Worm (Caenorhabditis elegans) whole organism, L4 larva: ENCODE measurements around the gene sri-50.
"Not testable (repeated sequence)": the region's sequence is repeated elsewhere in the genome, so short reads cannot be mapped to it uniquely, and the experiment has no call there.

Source experiments
- F49E8.2 ChIP-seq: sonication (generic microtip); optimal IDR thresholded peaks from 2 replicates; lab custom pipeline; 2016; ENCODE audit warnings: missing compliant biosample characterization, mild to moderate bottlenecking, missing genetic modification characterization, borderline replicate concordance
- T20F7.1 ChIP-seq: fragments of 200-800 bp; sonication (Bioruptor generic); optimal IDR thresholded peaks from 2 replicates; lab custom pipeline; 2018; ENCODE audit warnings: mild to moderate bottlenecking, missing genetic modification characterization, missing compliant biosample characterization
- ZK546.5 ChIP-seq, 2 experiments: sonication (generic microtip); optimal IDR thresholded peaks; 2 replicates each; lab custom pipeline; 2017; ENCODE audit warnings: missing biosample characterization in 2 of 2, missing genetic modification characterization in 2 of 2
- aha-1 ChIP-seq: fragments of 150-350 bp; peaks from one replicate; lab custom pipeline; 2014; ENCODE audit warnings: missing biosample characterization, missing genetic modification characterization
- aly-2 ChIP-seq: sonication (generic microtip); optimal IDR thresholded peaks from 2 replicates; lab custom pipeline; 2018; ENCODE audit warnings: missing biosample characterization, missing genetic modification characterization
- attf-4 ChIP-seq: sonication (generic microtip); optimal IDR thresholded peaks from 3 replicates; lab custom pipeline; 2017; ENCODE audit warnings: missing biosample characterization, missing genetic modification characterization
- ceh-20 ChIP-seq: fragments of 200-800 bp; sonication (Bioruptor generic); IDR thresholded peaks from 2 replicates; pipeline ENCODE4 v1.3.6; 2022; ENCODE audit warnings: missing genetic modification reagents, missing genetic modification characterization, missing compliant biosample characterization
- daf-16 ChIP-seq, 3 experiments: sonication (generic microtip); optimal IDR thresholded peaks; 2 replicates each; lab custom pipeline; 2016 to 2017; ENCODE audit warnings: missing genetic modification characterization in 3 of 3, missing genetic modification reagents in 3 of 3, mild to moderate bottlenecking in 2 of 3, missing compliant biosample characterization in 2 of 3, missing biosample characterization in 1 of 3, moderate library complexity in 1 of 3
- daf-8 ChIP-seq: fragments of 200-800 bp; sonication (Bioruptor generic); IDR thresholded peaks from 2 replicates; pipeline ENCODE4 v1.3.6; 2022; ENCODE audit warnings: missing genetic modification characterization, missing compliant biosample characterization
- dmd-6 ChIP-seq: fragments of 200-800 bp; sonication (Bioruptor generic); IDR thresholded peaks from 2 replicates; pipeline ENCODE4 v1.3.6; 2022; ENCODE audit warnings: missing genetic modification reagents, missing genetic modification characterization, missing compliant biosample characterization
- dmd-8 ChIP-seq: fragments of 200-800 bp; sonication (Bioruptor generic); IDR thresholded peaks from 2 replicates; pipeline ENCODE4 v1.3.6; 2022; ENCODE audit warnings: missing genetic modification characterization, missing compliant biosample characterization
- dmd-9 ChIP-seq: fragments of 200-800 bp; sonication (Bioruptor generic); IDR thresholded peaks from 2 replicates; pipeline ENCODE4 v1.3.6; 2022; ENCODE audit warnings: missing genetic modification reagents, missing genetic modification characterization, missing compliant biosample characterization
- duxl-1 ChIP-seq: sonication (generic microtip); optimal IDR thresholded peaks from 2 replicates; lab custom pipeline; 2016; ENCODE audit warnings: mild to moderate bottlenecking, missing genetic modification characterization, moderate library complexity, missing compliant biosample characterization; ENCODE audit not compliant: poor library complexity
- egl-43 ChIP-seq: fragments of 200-800 bp; sonication (Bioruptor generic); IDR thresholded peaks from 2 replicates; pipeline ENCODE4 v1.3.6; 2022; ENCODE audit warnings: missing genetic modification reagents, missing genetic modification characterization, missing compliant biosample characterization
- fos-1 ChIP-seq: fragments of 150-350 bp; optimal IDR thresholded peaks from 2 replicates; lab custom pipeline; 2014; ENCODE audit warnings: missing biosample characterization, missing genetic modification characterization
- gei-8 ChIP-seq: fragments of 200-800 bp; sonication (Bioruptor generic); optimal IDR thresholded peaks from 2 replicates; lab custom pipeline; 2018; ENCODE audit warnings: mild to moderate bottlenecking, missing genetic modification characterization, missing compliant biosample characterization
- hif-1 ChIP-seq, 2 experiments: sonication (generic microtip); optimal IDR thresholded peaks; 2 replicates each; lab custom pipeline; 2016 to 2017; ENCODE audit warnings: missing compliant biosample characterization in 2 of 2, missing genetic modification characterization in 2 of 2, missing genetic modification reagents in 2 of 2, missing genotype in 2 of 2, mild to moderate bottlenecking in 1 of 2
- jun-1 ChIP-seq: fragments of 150-350 bp; optimal IDR thresholded peaks from 2 replicates; lab custom pipeline; 2014; ENCODE audit warnings: missing biosample characterization, missing genetic modification reagents, missing genetic modification characterization
- lin-13 ChIP-seq: fragments of 150-350 bp; optimal IDR thresholded peaks from 2 replicates; lab custom pipeline; 2014; ENCODE audit warnings: missing biosample characterization, missing genetic modification reagents, missing genetic modification characterization
- madf-5 ChIP-seq, 2 experiments: fragments of 200-800 bp; sonication (Bioruptor generic); IDR thresholded peaks; 2 replicates each; pipeline ENCODE4 v1.3.6; 2022; ENCODE audit warnings: missing compliant biosample characterization in 2 of 2, missing genetic modification characterization in 2 of 2
- madf-9 ChIP-seq: fragments of 200-800 bp; sonication (Bioruptor generic); conservative IDR thresholded peaks from 2 replicates; pipeline ENCODE4 v1.3.6; 2022; ENCODE audit warnings: missing genetic modification reagents, missing genetic modification characterization, missing compliant biosample characterization
- mxl-2 ChIP-seq: fragments of 200-800 bp; sonication (Bioruptor generic); conservative IDR thresholded peaks from 2 replicates; pipeline ENCODE4 v1.3.6; 2022; ENCODE audit warnings: missing genetic modification reagents, missing genetic modification characterization, missing compliant biosample characterization
- mxl-3 ChIP-seq: fragments of 200-800 bp; sonication (Bioruptor generic); optimal IDR thresholded peaks from 2 replicates; lab custom pipeline; 2018; ENCODE audit warnings: mild to moderate bottlenecking, missing genetic modification characterization, missing compliant biosample characterization
- nhr-11 ChIP-seq: fragments of 150-350 bp; optimal IDR thresholded peaks from 2 replicates; lab custom pipeline; 2014; ENCODE audit warnings: missing biosample characterization, missing genetic modification characterization
- nhr-28 ChIP-seq: fragments of 150-350 bp; optimal IDR thresholded peaks from 2 replicates; lab custom pipeline; 2014; ENCODE audit warnings: missing biosample characterization, missing genetic modification characterization
- nhr-41 ChIP-seq: fragments of 200-800 bp; sonication (Bioruptor generic); IDR thresholded peaks from 2 replicates; pipeline ENCODE4 v1.3.6; 2022; ENCODE audit warnings: missing genetic modification reagents, missing genetic modification characterization, missing compliant biosample characterization
- nhr-42 ChIP-seq: fragments of 200-800 bp; sonication (Bioruptor generic); IDR thresholded peaks from 2 replicates; pipeline ENCODE4 v1.3.6; 2022; ENCODE audit warnings: missing genetic modification characterization, missing compliant biosample characterization
- nhr-6 ChIP-seq: fragments of 150-350 bp; optimal IDR thresholded peaks from 2 replicates; lab custom pipeline; 2014; ENCODE audit warnings: missing biosample characterization, missing genetic modification characterization
- nhr-76 ChIP-seq: fragments of 150-350 bp; optimal IDR thresholded peaks from 2 replicates; lab custom pipeline; 2014; ENCODE audit warnings: missing biosample characterization, missing genetic modification characterization
- nhr-77 ChIP-seq: fragments of 150-350 bp; optimal IDR thresholded peaks from 2 replicates; lab custom pipeline; 2014; ENCODE audit warnings: missing biosample characterization, missing genetic modification characterization
- php-3 ChIP-seq: fragments of 200-800 bp; sonication (Bioruptor generic); IDR thresholded peaks from 2 replicates; pipeline ENCODE4 v1.3.6; 2022; ENCODE audit warnings: missing genetic modification reagents, missing genetic modification characterization, missing compliant biosample characterization
- pqm-1 ChIP-seq: sonication (generic microtip); optimal IDR thresholded peaks from 2 replicates; lab custom pipeline; 2017; ENCODE audit warnings: missing biosample characterization, missing genetic modification characterization
- set-16 ChIP-seq: fragments of 200-800 bp; sonication (Bioruptor generic); IDR thresholded peaks from 2 replicates; pipeline ENCODE4 v1.3.6; 2022; ENCODE audit warnings: missing genetic modification reagents, missing genetic modification characterization, missing compliant biosample characterization
- skn-1 ChIP-seq: fragments of 150-350 bp; optimal IDR thresholded peaks from 2 replicates; lab custom pipeline; 2014; ENCODE audit warnings: missing biosample characterization, missing genetic modification characterization
- unc-62 ChIP-seq, 3 experiments: fragments of 150-350 bp in 1 of 3; sonication (generic microtip); optimal IDR thresholded peaks in 2 of 3; peaks in 1 of 3; 1 replicate in 1 of 3; 2 replicates in 2 of 3; lab custom pipeline; 2014 to 2017; ENCODE audit warnings: missing biosample characterization in 3 of 3, missing genetic modification characterization in 3 of 3, missing genetic modification reagents in 3 of 3, missing genotype in 1 of 3
- vab-7 ChIP-seq: fragments of 200-800 bp; sonication (Bioruptor generic); IDR thresholded peaks from 2 replicates; pipeline ENCODE4 v1.3.6; 2022; ENCODE audit warnings: missing genetic modification reagents, missing genetic modification characterization, missing compliant biosample characterization
- zip-2 ChIP-seq: fragments of 150-350 bp; optimal IDR thresholded peaks from 2 replicates; lab custom pipeline; 2014; ENCODE audit warnings: missing biosample characterization, missing genetic modification characterization
- ztf-11 ChIP-seq: fragments of 150-350 bp; optimal IDR thresholded peaks from 2 replicates; lab custom pipeline; 2014; ENCODE audit warnings: missing biosample characterization, missing genetic modification characterization

The sri-50 gene

DNA sequence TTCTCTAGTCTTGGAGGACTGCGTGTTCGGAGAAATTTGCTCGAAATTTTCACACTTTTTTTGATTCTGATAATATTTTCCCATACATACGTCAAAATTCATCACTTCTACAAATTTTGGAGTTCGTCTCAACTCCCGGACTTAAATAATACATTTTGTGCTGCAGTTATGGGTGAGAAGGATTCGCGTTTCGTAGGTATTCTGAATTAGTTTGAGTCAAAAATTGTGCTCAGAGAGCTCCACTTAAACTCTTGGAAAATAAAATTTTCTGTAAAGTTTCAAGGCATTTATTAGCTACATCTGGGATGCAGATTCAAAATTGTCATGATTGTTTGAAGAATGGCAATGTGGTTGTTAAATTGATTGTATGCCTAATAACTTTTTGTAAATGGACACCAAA lies 10.4 kb downstream of the sri-50 start, which contains the start of gene ZC239.4:
Gene ZC239.4 (plus strand): TSS at position 301 of the 400 bp plus-strand sequence.
- TF ChIP-seq T20F7.1 (no peak), nhr-42 (GFP tag; lab: Robert Waterston, UW) (no peak), nhr-76 (tag; lab: Kevin White, UChicago) (no peak), lin-13 (GFP tag; lab: Kevin White, UChicago) (no peak), dmd-6 (GFP tag; lab: Robert Waterston, UW) (no peak), skn-1 (no peak), F49E8.2 (tag; lab: Kevin White, UChicago) (no peak), duxl-1 (tag; lab: Kevin White, UChicago) (no peak), daf-8 (GFP tag; lab: Robert Waterston, UW) (no peak), zip-2 (no peak), madf-9 (GFP tag; lab: Robert Waterston, UW) (no peak), ceh-20 (GFP tag; lab: Robert Waterston, UW) (no peak), attf-4 (tag; lab: Kevin White, UChicago) (no peak), dmd-9 (no peak), hif-1 (tag; optimal IDR thresholded peaks at IDR 0.05; lab: Kevin White, UChicago) (no peak)

DNA sequence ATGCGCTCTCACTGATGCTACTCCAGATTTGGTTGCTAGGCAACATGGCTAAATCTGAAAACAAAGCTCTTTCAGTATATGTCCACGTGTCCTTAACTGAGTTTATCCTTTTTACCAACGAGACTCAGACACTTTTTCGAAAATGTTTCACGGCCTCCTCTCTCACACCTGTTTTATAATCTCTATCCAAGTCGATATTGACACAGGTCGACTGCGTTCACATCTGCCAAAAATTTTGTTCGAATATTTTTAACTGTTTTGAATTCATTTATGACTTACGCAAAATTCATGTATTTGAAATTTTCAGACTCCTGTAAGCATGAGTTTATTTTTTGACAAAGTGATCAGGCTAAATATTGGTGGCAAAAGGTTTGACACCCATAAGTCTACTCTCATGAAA lies 12.2 kb downstream of the sri-50 start, which contains the start of gene ZC239.3:
Gene ZC239.3 (plus strand): TSS at position 301 of the 400 bp plus-strand sequence.
- TF ChIP-seq duxl-1 (tag; lab: Kevin White, UChicago); pqm-1 (tag; lab: Kevin White, UChicago); dmd-9: not testable (repeated sequence)

DNA sequence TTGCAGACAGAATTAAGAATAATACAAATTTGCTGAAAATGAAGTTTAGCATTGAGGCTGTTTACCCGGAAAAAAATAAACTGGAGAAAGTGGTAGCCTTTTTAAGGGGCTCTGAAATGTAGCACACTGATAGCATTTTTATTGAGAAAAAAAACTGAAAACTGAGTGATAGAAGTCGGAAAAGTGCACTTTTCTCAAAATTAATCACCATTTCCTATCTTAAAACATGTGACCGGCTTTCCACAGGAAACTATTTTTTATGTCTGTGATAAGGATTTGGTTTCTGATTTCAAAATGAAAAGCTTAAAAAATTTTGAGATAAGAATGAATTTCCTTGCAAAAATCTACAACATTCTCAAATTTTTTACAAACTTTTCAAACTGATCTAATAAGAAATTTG lies 17.2 kb downstream of the sri-50 start, which contains the start of gene ZC239.22:
Gene ZC239.22 (minus strand): TSS at position 101 of the 400 bp plus-strand sequence.
- TF ChIP-seq aha-1 (tag; lab: Kevin White, UChicago) = peak; percentile 21
- TF ChIP-seq aly-2 (tag; lab: Kevin White, UChicago) = no peak

DNA sequence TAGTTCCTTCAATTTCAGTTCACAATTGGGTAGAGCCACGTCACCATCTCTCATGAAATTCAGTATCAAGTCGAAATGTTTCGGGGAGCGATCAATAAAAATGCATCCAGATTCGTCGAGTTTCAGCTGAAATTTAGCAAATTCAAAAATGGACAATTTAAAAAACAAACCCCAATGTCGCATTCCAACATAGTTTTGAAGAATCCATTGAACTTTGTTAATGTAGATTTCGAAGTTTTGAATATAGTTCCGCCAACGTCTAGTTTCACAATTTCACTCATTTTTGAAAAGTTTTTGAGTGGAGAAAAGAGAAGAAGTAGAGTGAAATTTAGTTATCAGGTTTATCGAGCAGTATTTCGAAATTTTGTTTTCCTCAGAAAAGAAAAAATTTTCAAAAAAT lies 18.2 kb downstream of the sri-50 start, which contains the start of gene ZC239.14:
Gene ZC239.14 (minus strand): TSS at position 305 of the 400 bp plus-strand sequence.
- TF ChIP-seq nhr-41 (GFP tag; lab: Robert Waterston, UW) (no peak), aha-1 (tag; lab: Kevin White, UChicago) (peak; percentile 91)
- TF ChIP-seq, all 104 proteins: peak for 1

DNA sequence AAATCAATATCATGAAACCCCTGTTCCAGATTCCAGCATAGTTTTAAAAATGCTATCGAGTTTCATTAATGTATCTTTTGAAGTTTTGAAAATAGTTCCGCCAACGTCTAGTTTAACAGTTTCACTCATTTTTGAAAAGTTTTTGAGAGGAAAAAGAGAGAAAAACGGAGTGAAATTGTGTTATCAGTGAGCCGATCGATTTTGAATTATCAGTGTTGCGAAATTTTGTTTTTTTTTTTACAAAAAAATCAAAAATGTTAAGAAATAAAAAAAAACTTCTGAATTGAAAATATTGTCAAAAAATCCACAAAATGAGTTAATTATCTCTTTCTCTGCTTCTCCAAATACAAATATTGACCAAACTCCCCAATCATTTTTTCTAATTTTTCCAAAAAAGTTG lies 19.2 kb downstream of the sri-50 start, which contains the start of gene ZC239.13:
Gene ZC239.13 (minus strand): TSS at position 154 of the 400 bp plus-strand sequence.
- no peak for TF ChIP-seq mxl-2 (GFP tag; lab: Robert Waterston, UW)
- TF ChIP-seq nhr-6 (tag; lab: Kevin White, UChicago) = no peak
- TF ChIP-seq pqm-1 (tag; lab: Kevin White, UChicago) = peak; percentile 26
- no peak for TF ChIP-seq php-3

DNA sequence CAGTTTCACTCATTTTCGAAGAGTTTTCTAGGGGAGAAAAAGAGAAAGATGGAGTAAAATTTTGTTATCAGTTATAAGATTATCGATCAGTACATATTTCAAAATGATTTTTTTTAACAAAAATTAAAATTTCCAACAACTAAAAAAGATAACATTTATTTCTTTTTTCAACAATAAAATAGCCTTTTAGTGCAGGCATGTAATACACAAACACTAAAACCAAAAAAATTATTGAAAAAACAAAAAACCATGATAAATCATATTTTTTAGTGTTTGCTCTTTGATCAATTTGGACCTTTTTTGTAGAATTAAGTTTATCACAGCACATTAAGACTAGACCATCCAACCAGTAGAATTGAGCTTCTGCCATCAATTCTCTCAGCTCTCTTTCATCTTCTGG lies 21.1 kb downstream of the sri-50 start, which contains the start of gene ZC239.15:
Gene ZC239.15 (minus strand): TSS at position 101 of the 400 bp plus-strand sequence.
- TF ChIP-seq aha-1 (tag; lab: Kevin White, UChicago) (peak; percentile 16), gei-8 (GFP tag; lab: Kevin White, UChicago) (no peak), daf-16 (GFP tag; optimal IDR thresholded peaks at IDR 0.05; lab: Kevin White, UChicago) (no peak), daf-16 (tag; optimal IDR thresholded peaks at IDR 0.05; lab: Kevin White, UChicago) (peak; percentile 2)
- TF ChIP-seq, all 104 proteins: peak for 2

DNA sequence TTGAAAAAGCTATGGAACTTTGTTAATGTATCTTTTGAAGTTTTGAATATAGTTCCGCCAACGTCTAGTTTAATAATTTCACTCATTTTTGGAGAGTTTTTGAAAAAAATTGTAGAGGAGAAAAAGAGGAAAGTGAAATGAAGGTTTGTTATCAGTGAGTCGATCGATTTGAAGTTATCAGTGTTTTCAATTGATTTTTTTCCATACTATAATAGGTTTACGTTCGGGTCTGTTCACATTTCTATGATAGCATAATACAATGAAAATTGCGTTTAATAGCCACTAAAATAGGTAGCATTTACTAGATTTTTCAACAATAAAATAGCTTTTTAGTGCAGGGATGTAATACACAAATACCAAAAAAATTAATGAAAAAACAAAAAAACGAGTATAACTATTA lies 21.7 kb downstream of the sri-50 start, which contains the start of gene ZC239.16:
Gene ZC239.16 (minus strand): TSS at position 120 of the 400 bp plus-strand sequence.
- TF ChIP-seq nhr-77 (no peak), ZK546.5 (tag; optimal IDR thresholded peaks at IDR 0.05; lab: Kevin White, UChicago) (no peak), gei-8 (GFP tag; lab: Kevin White, UChicago) (no peak), fos-1 (tag; lab: Kevin White, UChicago) (no peak), unc-62 (GFP tag; optimal IDR thresholded peaks at IDR 0.05 in 1 of 2; lab: Kevin White, UChicago) (no peak), unc-62 (tag; optimal IDR thresholded peaks at IDR 0.05; lab: Kevin White, UChicago) (no peak), jun-1 (tag; lab: Kevin White, UChicago) (no peak), T20F7.1 (no peak), egl-43 (no peak), dmd-6 (GFP tag; lab: Robert Waterston, UW) (0 out of 2 replicates have a peak, but pooled peaks have one; percentile 8), set-16 (GFP tag; lab: Robert Waterston, UW) (no peak), nhr-28 (tag; lab: Kevin White, UChicago) (peak; percentile 50), vab-7 (no peak), mxl-3 (no peak), madf-5 (GFP tag; IDR thresholded peaks at IDR 0.05; lab: Robert Waterston, UW) (no peak), dmd-8 (GFP tag; lab: Robert Waterston, UW) (no peak), ztf-11 (tag; lab: Kevin White, UChicago) (no peak), ceh-20 (GFP tag; lab: Robert Waterston, UW) (no peak), nhr-11 (tag; lab: Kevin White, UChicago) (no peak)
